Fruit fly (Drosophila melanogaster) whole organism, larva: ENCODE results near the gene Eaat2.

Experiments
- noc ChIP-seq: fragments of 200-800 bp; sonication (Bioruptor generic); optimal IDR thresholded peaks from 3 replicates; lab custom pipeline; 2019; ENCODE audit warnings: missing biosample characterization, mild to moderate bottlenecking, missing genetic modification characterization, moderate library complexity

Gene Eaat2

dm6 chr2L:696495-696894, 47.7 kb downstream of the Eaat2 start:
- no peak for TF ChIP-seq noc (tag; lab: Kevin White, UChicago)
